Fruit fly (Drosophila melanogaster) whole organism, embryonic: ENCODE results near the gene CG31287.
A peak's percentile ranks its signal among the peaks of the same experiment; 100 is the strongest.

Source experiments
- ATbp ChIP-seq: fragments of 200-800 bp; sonication (Bioruptor generic); optimal IDR thresholded peaks from 2 replicates; lab custom pipeline; 2017; ENCODE audit warnings: missing biosample characterization, mild to moderate bottlenecking, missing genetic modification characterization, missing genetic modification reagents
- Asciz ChIP-seq: fragments of 200-800 bp; sonication (Bioruptor generic); optimal IDR thresholded peaks from 2 replicates; lab custom pipeline; 2017; ENCODE audit warnings: missing biosample characterization, mild to moderate bottlenecking, missing genetic modification characterization, missing genetic modification reagents
- CG10147 ChIP-seq: fragments of 200-800 bp; sonication (Bioruptor generic); optimal IDR thresholded peaks from 2 replicates; lab custom pipeline; 2019; ENCODE audit warnings: missing biosample characterization, mild to moderate bottlenecking, missing genetic modification characterization, moderate library complexity
- CG10366 ChIP-seq: fragments of 200-800 bp; sonication (Bioruptor generic); IDR thresholded peaks from 2 replicates; pipeline ENCODE4 v1.3.6; 2022; ENCODE audit warnings: missing biosample characterization, missing genetic modification characterization
- CG12071 ChIP-seq: fragments of 200-800 bp; sonication (Bioruptor generic); optimal IDR thresholded peaks from 3 replicates; lab custom pipeline; 2018; ENCODE audit warnings: missing biosample characterization, mild to moderate bottlenecking, missing genetic modification characterization
- CG12236 ChIP-seq: fragments of 200-800 bp; sonication (Bioruptor generic); optimal IDR thresholded peaks from 2 replicates; lab custom pipeline; 2016; ENCODE audit warnings: missing biosample characterization, missing genetic modification characterization
- CG1233 ChIP-seq: fragments of 200-800 bp; sonication (Bioruptor generic); optimal IDR thresholded peaks from 4 replicates; lab custom pipeline; 2018; ENCODE audit warnings: missing biosample characterization, mild to moderate bottlenecking, missing genetic modification characterization
- CG12942 ChIP-seq: fragments of 200-800 bp; sonication (Bioruptor generic); optimal IDR thresholded peaks from 3 replicates; lab custom pipeline; 2016; ENCODE audit warnings: missing biosample characterization, missing genetic modification characterization
- CG13296 ChIP-seq: fragments of 200-800 bp; sonication (Bioruptor generic); optimal IDR thresholded peaks from 3 replicates; lab custom pipeline; 2018; ENCODE audit warnings: missing biosample characterization, mild to moderate bottlenecking, missing genetic modification characterization
- CG17186 ChIP-seq: fragments of 200-800 bp; sonication (Bioruptor generic); optimal IDR thresholded peaks from 3 replicates; lab custom pipeline; 2017; ENCODE audit warnings: missing biosample characterization, missing genetic modification reagents, missing genetic modification characterization
- CG17385 ChIP-seq: fragments of 200-800 bp; sonication (Bioruptor generic); optimal IDR thresholded peaks from 3 replicates; lab custom pipeline; 2018; ENCODE audit warnings: missing biosample characterization, mild to moderate bottlenecking, missing genetic modification characterization
- CG17568 ChIP-seq: fragments of 200-800 bp; sonication (Bioruptor generic); optimal IDR thresholded peaks from 2 replicates; lab custom pipeline; 2018; ENCODE audit warnings: missing biosample characterization, mild to moderate bottlenecking, missing genetic modification characterization, moderate library complexity
- CG32767 ChIP-seq: fragments of 200-800 bp; sonication (Bioruptor generic); IDR thresholded peaks from 2 replicates; pipeline ENCODE4 v1.3.6; 2022; ENCODE audit warnings: missing biosample characterization, missing genetic modification characterization
- CG34422 ChIP-seq: fragments of 200-800 bp; sonication (Bioruptor generic); IDR thresholded peaks from 3 replicates; pipeline ENCODE4 v1.3.6; 2022; ENCODE audit warnings: missing biosample characterization, missing genetic modification characterization
- CG3847 ChIP-seq: fragments of 200-800 bp; sonication (Bioruptor generic); IDR thresholded peaks from 2 replicates; pipeline ENCODE4 v1.3.6; 2022; ENCODE audit warnings: missing biosample characterization, missing genetic modification characterization
- CG4424 ChIP-seq: fragments of 200-800 bp; sonication (Bioruptor generic); optimal IDR thresholded peaks from 3 replicates; lab custom pipeline; 2016; ENCODE audit warnings: missing biosample characterization, missing genetic modification characterization
- CG6254 ChIP-seq: fragments of 200-800 bp; sonication (Bioruptor generic); optimal IDR thresholded peaks from 3 replicates; lab custom pipeline; 2017; ENCODE audit warnings: mild to moderate bottlenecking, missing biosample characterization, missing genetic modification reagents, missing genetic modification characterization
- CG6689 ChIP-seq: fragments of 200-800 bp; sonication (Bioruptor generic); IDR thresholded peaks from 2 replicates; pipeline ENCODE4 v1.3.6; 2022; ENCODE audit warnings: missing biosample characterization, missing genetic modification characterization
- CG7745 ChIP-seq: fragments of 200-800 bp; sonication (Bioruptor generic); optimal IDR thresholded peaks from 2 replicates; lab custom pipeline; 2018; ENCODE audit warnings: missing biosample characterization, mild to moderate bottlenecking, missing genetic modification characterization, moderate library complexity
- CG8944 ChIP-seq: fragments of 200-800 bp; sonication (Bioruptor generic); optimal IDR thresholded peaks from 3 replicates; lab custom pipeline; 2016; ENCODE audit warnings: missing biosample characterization, missing genetic modification characterization
- CG9727 ChIP-seq: fragments of 200-800 bp; sonication (Bioruptor generic); optimal IDR thresholded peaks from 3 replicates; lab custom pipeline; 2017; ENCODE audit warnings: missing biosample characterization, mild to moderate bottlenecking, missing genetic modification characterization
- D ChIP-seq, 2 experiments: fragments of 200-800 bp in 1 of 2; fragments of >200 bp in 1 of 2; sonication (Bioruptor generic) in 1 of 2; optimal IDR thresholded peaks; 2 replicates in 1 of 2; 3 replicates in 1 of 2; lab custom pipeline; 2017; ENCODE audit warnings: mild to moderate bottlenecking in 1 of 2, missing biosample characterization in 1 of 2, missing genetic modification characterization in 1 of 2, missing genetic modification reagents in 1 of 2
- Dbx ChIP-seq: fragments of 200-800 bp; sonication (Bioruptor generic); IDR thresholded peaks from 3 replicates; pipeline ENCODE4 v1.3.6; 2022; ENCODE audit warnings: missing biosample characterization, missing genetic modification characterization
- Dip3 ChIP-seq: fragments of 200-800 bp; sonication (Bioruptor generic); optimal IDR thresholded peaks from 3 replicates; lab custom pipeline; 2016; ENCODE audit warnings: missing biosample characterization, missing genetic modification characterization
- Ets97D ChIP-seq: fragments of 200-800 bp; sonication (Bioruptor generic); optimal IDR thresholded peaks from 3 replicates; lab custom pipeline; 2016; ENCODE audit warnings: missing biosample characterization, missing genetic modification characterization
- Lim3 ChIP-seq: fragments of 200-800 bp; sonication (Bioruptor generic); IDR thresholded peaks from 2 replicates; pipeline ENCODE4 v1.3.6; 2022; ENCODE audit warnings: missing biosample characterization, missing genetic modification characterization
- MESR4 ChIP-seq: fragments of 200-800 bp; sonication (Bioruptor generic); optimal IDR thresholded peaks from 2 replicates; lab custom pipeline; 2018; ENCODE audit warnings: missing biosample characterization, mild to moderate bottlenecking, missing genetic modification characterization, moderate library complexity
- NK7.1 ChIP-seq: fragments of 200-800 bp; sonication (Bioruptor generic); optimal IDR thresholded peaks from 3 replicates; lab custom pipeline; 2016; ENCODE audit warnings: missing biosample characterization, missing genetic modification characterization
- Nf-YC ChIP-seq: fragments of 200-800 bp; optimal IDR thresholded peaks from 3 replicates; lab custom pipeline; 2019; ENCODE audit warnings: missing biosample characterization, mild to moderate bottlenecking, missing genetic modification characterization, moderate library complexity
- NfI ChIP-seq: fragments of 200-800 bp; sonication (Bioruptor generic); optimal IDR thresholded peaks from 3 replicates; lab custom pipeline; 2018; ENCODE audit warnings: missing biosample characterization, mild to moderate bottlenecking, missing genetic modification characterization, moderate library complexity
- Sry-β ChIP-seq: fragments of 200-800 bp; sonication (Bioruptor generic); optimal IDR thresholded peaks from 2 replicates; lab custom pipeline; 2018; ENCODE audit warnings: missing biosample characterization, mild to moderate bottlenecking, missing genetic modification characterization, moderate library complexity
- amos ChIP-seq: fragments of 200-800 bp; sonication (Bioruptor generic); IDR thresholded peaks from 2 replicates; pipeline ENCODE4 v1.3.6; 2022; ENCODE audit warnings: missing biosample characterization, missing genetic modification characterization; ENCODE audit not compliant: partially characterized antibody
- caup ChIP-seq: fragments of 200-800 bp; sonication (Bioruptor generic); optimal IDR thresholded peaks from 3 replicates; lab custom pipeline; 2017; ENCODE audit warnings: missing biosample characterization, mild to moderate bottlenecking, missing genetic modification characterization, moderate library complexity; ENCODE audit not compliant: severe bottlenecking
- ewg ChIP-seq: fragments of 200-800 bp; sonication (Bioruptor generic); optimal IDR thresholded peaks from 3 replicates; lab custom pipeline; 2017; ENCODE audit warnings: mild to moderate bottlenecking, missing biosample characterization, missing genetic modification reagents, missing genetic modification characterization
- gsb ChIP-seq: fragments of 200-800 bp; sonication (Bioruptor generic); IDR thresholded peaks from 2 replicates; pipeline ENCODE4 v1.3.6; 2022; ENCODE audit warnings: missing biosample characterization, missing genetic modification characterization
- gt ChIP-seq: fragments of 200-800 bp; sonication (Bioruptor generic); IDR thresholded peaks from 2 replicates; pipeline ENCODE4 v1.3.6; 2022; ENCODE audit warnings: missing biosample characterization, missing genetic modification characterization
- h ChIP-seq: fragments of >200 bp; optimal IDR thresholded peaks from 2 replicates; lab custom pipeline; 2017
- ind ChIP-seq: fragments of 200-800 bp; sonication (Bioruptor generic); optimal IDR thresholded peaks from 3 replicates; lab custom pipeline; 2016; ENCODE audit warnings: missing biosample characterization, missing genetic modification characterization
- kay ChIP-seq: fragments of 200-800 bp; sonication (Bioruptor generic); optimal IDR thresholded peaks from 2 replicates; lab custom pipeline; 2016; ENCODE audit warnings: missing biosample characterization, missing genetic modification characterization
- klu ChIP-seq: fragments of 200-800 bp; sonication (Bioruptor generic); IDR thresholded peaks from 2 replicates; pipeline ENCODE4 v1.3.6; 2022; ENCODE audit warnings: missing biosample characterization, missing genetic modification characterization
- mirr ChIP-seq: fragments of 200-800 bp; sonication (Bioruptor generic); optimal IDR thresholded peaks from 3 replicates; lab custom pipeline; 2018; ENCODE audit warnings: missing biosample characterization, mild to moderate bottlenecking, missing genetic modification characterization
- pan ChIP-seq, 4 experiments: fragments of >200 bp in 3 of 4; fragments of 200-800 bp in 1 of 4; sonication (Bioruptor generic) in 1 of 4; optimal IDR thresholded peaks in 3 of 4; IDR thresholded peaks in 1 of 4; 2 replicates each; pipeline versions ENCODE4 v1.3.6 to Lab custom; 2017 to 2022; ENCODE audit warnings: missing biosample characterization in 2 of 4, missing genetic modification characterization in 2 of 4, mixed read lengths in 1 of 4
- pb ChIP-seq: fragments of 200-800 bp; sonication (Bioruptor generic); optimal IDR thresholded peaks from 3 replicates; lab custom pipeline; 2016; ENCODE audit warnings: missing biosample characterization, missing genetic modification characterization
- pfk ChIP-seq: fragments of 200-800 bp; sonication (Bioruptor generic); optimal IDR thresholded peaks from 2 replicates; lab custom pipeline; 2018; ENCODE audit warnings: missing biosample characterization, mild to moderate bottlenecking, missing genetic modification characterization, moderate library complexity
- sima ChIP-seq: fragments of 200-800 bp; sonication (Bioruptor generic); optimal IDR thresholded peaks from 2 replicates; lab custom pipeline; 2016; ENCODE audit warnings: missing biosample characterization, missing genetic modification characterization
- sisA ChIP-seq: fragments of 200-800 bp; sonication (Bioruptor generic); IDR thresholded peaks from 2 replicates; pipeline ENCODE4 v1.3.6; 2022; ENCODE audit warnings: missing biosample characterization, missing genetic modification characterization
- stwl ChIP-seq: fragments of 200-800 bp; sonication (Bioruptor generic); optimal IDR thresholded peaks from 3 replicates; lab custom pipeline; 2018; ENCODE audit warnings: missing biosample characterization, mild to moderate bottlenecking, missing genetic modification characterization, moderate library complexity
- sug ChIP-seq: fragments of 200-800 bp; optimal IDR thresholded peaks from 2 replicates; lab custom pipeline; 2019; ENCODE audit warnings: missing biosample characterization, mild to moderate bottlenecking, missing genetic modification characterization, moderate library complexity
- twi ChIP-seq: fragments of 200-800 bp; optimal IDR thresholded peaks from 2 replicates; lab custom pipeline; 2019; ENCODE audit warnings: missing biosample characterization, mild to moderate bottlenecking, missing genetic modification characterization, moderate library complexity
- zfh2 ChIP-seq: fragments of 200-800 bp; sonication (Bioruptor generic); optimal IDR thresholded peaks from 2 replicates; lab custom pipeline; 2016; ENCODE audit warnings: missing biosample characterization, missing genetic modification characterization

The CG31287 gene

dm6 chr3R:16213792-16214473, 10.8 kb downstream of the CG31287 start (continued):
- TF ChIP-seq D (optimal IDR thresholded peaks at IDR 0.05; lab: Kevin White, UChicago) = no peak
- peak; percentile 8 for TF ChIP-seq D (GFP tag; optimal IDR thresholded peaks at IDR 0.05; lab: Kevin White, UChicago)
- TF ChIP-seq CG17385 (GFP tag; lab: Kevin White, UChicago) = peak; percentile 31
- TF ChIP-seq twi (tag; lab: Kevin White, UChicago) = no peak
- TF ChIP-seq NfI (GFP tag; lab: Kevin White, UChicago) = no peak
- no peak for TF ChIP-seq Ets97D (GFP tag; lab: Kevin White, UChicago)
- no peak for TF ChIP-seq Dip3 (GFP tag; lab: Kevin White, UChicago)
- no peak for TF ChIP-seq Lim3 (GFP tag; lab: Robert Waterston, UW)
- TF ChIP-seq zfh2 (GFP tag; lab: Kevin White, UChicago) = no peak
- peak; percentile 24 for TF ChIP-seq CG9727
- TF ChIP-seq sima (GFP tag; lab: Kevin White, UChicago) = no peak
- TF ChIP-seq CG17186 (GFP tag; lab: Kevin White, UChicago) = no peak
- TF ChIP-seq sug (tag; lab: Kevin White, UChicago) = no peak
- TF ChIP-seq pfk = no peak
- no peak for TF ChIP-seq klu (GFP tag; lab: Robert Waterston, UW)
- TF ChIP-seq CG34422 (GFP tag; lab: Robert Waterston, UW) = no peak
- no peak for TF ChIP-seq gsb (GFP tag; lab: Robert Waterston, UW)
- TF ChIP-seq MESR4 (GFP tag; lab: Kevin White, UChicago) = no peak
- no peak for TF ChIP-seq Sry-β
- no peak for TF ChIP-seq CG17568 (GFP tag; lab: Kevin White, UChicago)
- no peak for TF ChIP-seq ewg (GFP tag; lab: Kevin White, UChicago)
- TF ChIP-seq Nf-YC (tag; lab: Kevin White, UChicago) = peak; percentile 32
- TF ChIP-seq Dbx = no peak
- TF ChIP-seq CG10147 = peak; percentile 31
- no peak for TF ChIP-seq mirr (GFP tag; lab: Kevin White, UChicago)
- TF ChIP-seq CG1233 (GFP tag; lab: Kevin White, UChicago) = no peak
- no peak for TF ChIP-seq h (lab: Kevin White, UChicago)
- no peak for TF ChIP-seq CG12071 (GFP tag; lab: Kevin White, UChicago)
- TF ChIP-seq CG8944 (GFP tag; lab: Kevin White, UChicago) = no peak
- TF ChIP-seq pb (GFP tag; lab: Kevin White, UChicago) = no peak
- no peak for TF ChIP-seq CG7745
- no peak for TF ChIP-seq kay (GFP tag; lab: Kevin White, UChicago)
- no peak for TF ChIP-seq sisA (GFP tag; lab: Robert Waterston, UW)
- TF ChIP-seq gt = no peak
- TF ChIP-seq CG4424 (GFP tag; lab: Kevin White, UChicago) = peak; percentile 12
- no peak for TF ChIP-seq CG32767 (GFP tag; lab: Robert Waterston, UW)
- TF ChIP-seq CG3847 (GFP tag; lab: Robert Waterston, UW) = no peak
- no peak for TF ChIP-seq NK7.1
- no peak for TF ChIP-seq ATbp
- no peak for TF ChIP-seq caup (GFP tag; lab: Kevin White, UChicago)
- no peak for TF ChIP-seq stwl (tag; lab: Kevin White, UChicago)
- peak; percentile 11 for TF ChIP-seq CG6254 (GFP tag; lab: Kevin White, UChicago)
- no peak for TF ChIP-seq CG12942 (GFP tag; lab: Kevin White, UChicago)
- TF ChIP-seq pan (optimal IDR thresholded peaks at IDR 0.05; lab: Kevin White, UChicago) = no peak
- no peak for TF ChIP-seq pan (GFP tag; optimal IDR thresholded peaks at IDR 0.05 in 1 of 2, IDR thresholded peaks at IDR 0.05 in 1 of 2)
- peak; percentile 28 for TF ChIP-seq CG13296 (GFP tag; lab: Kevin White, UChicago)
- TF ChIP-seq CG6689 (GFP tag; lab: Robert Waterston, UW) = no peak
- TF ChIP-seq CG12236 = no peak
- peak; percentile 21 for TF ChIP-seq Asciz (GFP tag; lab: Kevin White, UChicago)
- no peak for TF ChIP-seq ind (GFP tag; lab: Kevin White, UChicago)
- TF ChIP-seq amos (GFP tag; lab: Robert Waterston, UW) = no peak
- TF ChIP-seq CG10366 (GFP tag; lab: Robert Waterston, UW) = no peak
